Worm (Caenorhabditis elegans): ENCODE results near the gene E02C12.6.

The E02C12.6 gene

DNA sequence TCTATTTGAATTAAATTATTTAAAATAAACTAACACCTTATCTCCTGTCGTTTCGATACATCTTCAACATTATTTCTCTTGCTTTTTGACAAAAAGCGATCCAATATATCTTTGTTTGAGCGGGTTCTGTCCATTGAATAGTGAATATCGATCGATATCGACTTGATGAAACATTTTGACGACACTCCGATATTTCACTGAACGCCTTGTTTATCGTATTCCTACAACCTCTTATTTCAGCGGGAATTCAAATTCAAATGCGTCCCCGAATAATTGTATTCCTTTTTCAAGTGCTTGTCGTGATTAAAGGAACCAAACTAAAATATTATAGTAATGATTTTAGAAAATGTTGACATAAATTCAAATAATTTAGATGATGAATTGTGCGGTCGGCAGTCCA lies 24.1 kb downstream of the E02C12.6 start, which contains the start of the genes K07B1.7 and try-5:
Gene K07B1.7 (minus strand): TSS at position 159 of the 400 bp plus-strand sequence.
Gene try-5 (plus strand): TSS at position 241 of the 400 bp plus-strand sequence.
- no peak for TF ChIP-seq tbx-37 (GFP tag; conservative IDR thresholded peaks at IDR 0.05)
- no peak for TF ChIP-seq hmg-4 (GFP tag; optimal IDR thresholded peaks at IDR 0.05)
- TF ChIP-seq pes-1 (GFP tag; IDR thresholded peaks at IDR 0.05) = no peak
- TF ChIP-seq tra-4 (tag; optimal IDR thresholded peaks at IDR 0.05) = no peak
- TF ChIP-seq B0310.2 (tag; optimal IDR thresholded peaks at IDR 0.05) = no peak
- TF ChIP-seq ama-1 (optimal IDR thresholded peaks at IDR 0.05) = no peak
- no peak for TF ChIP-seq scrt-1 (GFP tag; IDR thresholded peaks at IDR 0.05)
- no peak for TF ChIP-seq aly-1 (tag; optimal IDR thresholded peaks at IDR 0.05)
- no peak for TF ChIP-seq flt-1 (GFP tag; IDR thresholded peaks at IDR 0.05)
- no peak for TF ChIP-seq ceh-13 (GFP tag; optimal IDR thresholded peaks at IDR 0.05)
- TF ChIP-seq ets-7 (tag; optimal IDR thresholded peaks at IDR 0.05) = no peak
- TF ChIP-seq hnd-1 (tag; optimal IDR thresholded peaks at IDR 0.05) = no peak
- no peak for TF ChIP-seq F13C5.2 (tag; optimal IDR thresholded peaks at IDR 0.05)
- TF ChIP-seq hmbx-1 (tag; optimal IDR thresholded peaks at IDR 0.05) = no peak
- no peak for TF ChIP-seq tbx-11 (GFP tag; IDR thresholded peaks at IDR 0.05)
- TF ChIP-seq sea-1 (GFP tag; conservative IDR thresholded peaks at IDR 0.05) = no peak

- TF ChIP-seq ceh-13 (GFP tag; optimal IDR thresholded peaks at IDR 0.05) (peak; percentile 38), F13C5.2 (tag; optimal IDR thresholded peaks at IDR 0.05) (peak; percentile 98), tbx-11 (GFP tag; IDR thresholded peaks at IDR 0.05) (peak; percentile 62), hmg-4 (GFP tag; optimal IDR thresholded peaks at IDR 0.05) (peak; percentile 86), ceh-36 (tag; optimal IDR thresholded peaks at IDR 0.05) (peak; percentile 70), hmbx-1 (tag; optimal IDR thresholded peaks at IDR 0.05) (peak; percentile 66), hnd-1 (tag; optimal IDR thresholded peaks at IDR 0.05) (peak; percentile 57), tbx-37 (GFP tag; conservative IDR thresholded peaks at IDR 0.05) (no peak), scrt-1 (GFP tag; IDR thresholded peaks at IDR 0.05) (0 out of 2 replicates have a peak, but pooled peaks have one; percentile 45), ets-7 (tag; optimal IDR thresholded peaks at IDR 0.05) (peak; percentile 54), aly-1 (tag; optimal IDR thresholded peaks at IDR 0.05) (peak; percentile 70), flt-1 (GFP tag; IDR thresholded peaks at IDR 0.05) (peak; percentile 64), pes-1 (GFP tag; IDR thresholded peaks at IDR 0.05) (peak; percentile 68), B0310.2 (tag; optimal IDR thresholded peaks at IDR 0.05) (peak; percentile 62), ama-1 (optimal IDR thresholded peaks at IDR 0.05) (peak; percentile 99), tra-4 (tag; optimal IDR thresholded peaks at IDR 0.05) (peak; percentile 52), sea-1 (GFP tag; conservative IDR thresholded peaks at IDR 0.05) (peak; percentile 62; the same call in 1 of the 2 replicates)
Measured at ce11 chrV:9343629-9344624, 27.0 kb downstream of the E02C12.6 start, which contains the start of gene tos-1. Gene tos-1 (minus strand): TSS chrV:9344203.

DNA sequence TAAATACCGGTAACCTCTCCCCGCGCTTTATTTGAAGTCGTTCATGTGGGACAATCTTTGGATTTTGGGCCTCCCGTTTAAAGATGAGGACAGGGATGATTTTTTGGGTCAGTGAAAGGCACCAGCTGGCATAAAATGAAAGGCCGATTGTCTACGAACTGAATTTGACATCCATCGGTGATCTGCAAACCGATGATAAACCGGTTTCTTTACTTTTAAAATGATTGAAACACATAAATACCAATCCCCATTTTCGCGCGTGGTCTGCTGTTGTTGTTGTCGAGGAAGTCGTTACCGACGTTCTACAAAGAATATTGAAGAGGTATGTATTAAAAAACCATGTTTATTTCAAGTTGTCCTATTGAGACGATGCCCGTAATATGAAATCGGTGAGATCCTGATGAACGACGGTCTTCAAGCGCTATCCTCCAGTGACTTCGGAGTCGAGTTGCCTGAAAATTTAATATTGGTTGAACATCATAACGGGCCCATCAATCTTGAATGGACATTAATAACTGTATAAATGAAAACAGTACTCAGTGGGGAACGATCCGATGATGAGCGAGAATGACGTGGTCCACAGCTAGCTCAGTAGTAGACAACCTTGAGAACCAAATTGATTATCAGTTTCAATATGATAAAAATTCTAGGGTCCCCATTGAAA lies 27.8 kb downstream of the E02C12.6 start:
- TF ChIP-seq ets-7 (tag; optimal IDR thresholded peaks at IDR 0.05) (no peak), B0310.2 (tag; optimal IDR thresholded peaks at IDR 0.05) (no peak), pes-1 (GFP tag; IDR thresholded peaks at IDR 0.05) (peak; percentile 56; the same call in 1 of the 2 replicates), aly-1 (tag; optimal IDR thresholded peaks at IDR 0.05) (no peak), hnd-1 (tag; optimal IDR thresholded peaks at IDR 0.05) (no peak), ceh-36 (tag; optimal IDR thresholded peaks at IDR 0.05) (no peak), hmbx-1 (tag; optimal IDR thresholded peaks at IDR 0.05) (no peak), tbx-37 (GFP tag; conservative IDR thresholded peaks at IDR 0.05) (no peak), flt-1 (GFP tag; IDR thresholded peaks at IDR 0.05) (no peak), ceh-13 (GFP tag; optimal IDR thresholded peaks at IDR 0.05) (no peak), scrt-1 (GFP tag; IDR thresholded peaks at IDR 0.05) (no peak), ama-1 (optimal IDR thresholded peaks at IDR 0.05) (peak; percentile 6), tra-4 (tag; optimal IDR thresholded peaks at IDR 0.05) (no peak), tbx-11 (GFP tag; IDR thresholded peaks at IDR 0.05) (0 out of 2 replicates have a peak, but pooled peaks have one; percentile 46), sea-1 (GFP tag; conservative IDR thresholded peaks at IDR 0.05) (no peak), hmg-4 (GFP tag; optimal IDR thresholded peaks at IDR 0.05) (no peak), F13C5.2 (tag; optimal IDR thresholded peaks at IDR 0.05) (no peak)

- peak; percentile 69 for TF ChIP-seq pes-1 (GFP tag; IDR thresholded peaks at IDR 0.05)
- TF ChIP-seq sea-1 (GFP tag; conservative IDR thresholded peaks at IDR 0.05) = peak; percentile 62; the same call in 1 of the 2 replicates
- peak; percentile 38; the same call in 1 of the 2 replicates for TF ChIP-seq tbx-11 (GFP tag; IDR thresholded peaks at IDR 0.05)
- peak; percentile 60; the same call in 1 of the 2 replicates for TF ChIP-seq flt-1 (GFP tag; IDR thresholded peaks at IDR 0.05)
Measured at ce11 chrV:9342282-9342681, 28.6 kb downstream of the E02C12.6 start.

DNA sequence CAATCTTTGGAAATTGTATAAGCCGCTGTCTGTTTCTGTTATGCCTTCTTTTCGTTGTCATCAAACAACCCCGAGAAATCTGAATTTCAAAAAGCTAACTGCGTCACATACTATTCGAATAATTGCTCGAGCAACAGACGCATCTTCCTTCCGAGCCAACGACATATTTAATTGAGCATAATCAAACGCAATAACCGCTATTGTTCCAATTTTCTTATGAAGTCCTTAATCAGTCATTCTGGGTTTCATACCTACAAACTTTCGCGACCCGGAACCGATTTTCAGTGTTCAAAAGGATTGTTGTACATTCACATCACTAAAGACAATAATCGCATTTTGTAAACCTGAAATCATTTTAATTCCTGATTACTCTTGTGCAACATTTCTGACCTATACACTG lies 29.1 kb downstream of the E02C12.6 start:
- peak; percentile 40; the same call in 1 of the 2 replicates for TF ChIP-seq scrt-1 (GFP tag; IDR thresholded peaks at IDR 0.05)

ce11 chrV:9340318-9340717 lies 30.6 kb downstream of the E02C12.6 start:
- TF ChIP-seq hnd-1 (tag; optimal IDR thresholded peaks at IDR 0.05) (no peak), ama-1 (optimal IDR thresholded peaks at IDR 0.05) (no peak), ceh-36 (tag; optimal IDR thresholded peaks at IDR 0.05) (no peak), aly-1 (tag; optimal IDR thresholded peaks at IDR 0.05) (no peak), F13C5.2 (tag; optimal IDR thresholded peaks at IDR 0.05) (no peak), sea-1 (GFP tag; conservative IDR thresholded peaks at IDR 0.05) (no peak), tra-4 (tag; optimal IDR thresholded peaks at IDR 0.05) (no peak), tbx-11 (GFP tag; IDR thresholded peaks at IDR 0.05) (no peak), hmbx-1 (tag; optimal IDR thresholded peaks at IDR 0.05) (no peak), pes-1 (GFP tag; IDR thresholded peaks at IDR 0.05) (no peak), hmg-4 (GFP tag; optimal IDR thresholded peaks at IDR 0.05) (no peak), ceh-13 (GFP tag; optimal IDR thresholded peaks at IDR 0.05) (no peak), flt-1 (GFP tag; IDR thresholded peaks at IDR 0.05) (no peak), B0310.2 (tag; optimal IDR thresholded peaks at IDR 0.05) (no peak), ets-7 (tag; optimal IDR thresholded peaks at IDR 0.05) (no peak)
